Fruit fly (Drosophila melanogaster): ENCODE data around the gene TTLL3B.

DNA sequence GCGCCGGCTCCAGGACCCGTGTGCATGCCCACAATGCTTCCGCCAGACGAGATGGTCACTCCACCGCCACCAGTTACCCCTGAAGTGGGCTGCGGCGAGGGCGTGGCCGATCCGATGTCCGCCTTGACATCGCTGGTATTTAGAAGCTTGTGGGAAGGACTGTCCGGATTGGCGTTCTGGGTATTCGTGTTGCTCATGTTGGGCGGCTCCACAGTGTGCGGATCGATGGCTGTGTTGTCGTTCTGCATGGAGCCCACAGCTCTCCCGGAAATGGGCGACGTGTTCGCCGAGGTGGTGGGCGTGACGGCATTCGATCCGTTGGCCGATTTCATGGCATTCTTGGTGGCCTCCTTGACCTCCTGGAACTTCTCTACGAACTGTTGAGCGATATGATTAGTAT is 11.0 kb upstream of the TTLL3B start:
- no peak for TF ChIP-seq Adf1 (GFP tag; IDR thresholded peaks at IDR 0.05)
- TF ChIP-seq CkIIα-i1 (GFP tag; IDR thresholded peaks at IDR 0.05), result no peak
- no peak for TF ChIP-seq CG6791 (GFP tag; IDR thresholded peaks at IDR 0.05; ENCODE audit: partially characterized antibody)
- TF ChIP-seq zen (tag; optimal IDR thresholded peaks at IDR 0.05), result no peak
- TF ChIP-seq CG8944 (GFP tag; optimal IDR thresholded peaks at IDR 0.05), result no peak
